Worm (Caenorhabditis elegans): ENCODE data around the gene srh-41.
A peak's percentile ranks its signal among the peaks of the same experiment; 100 is the strongest.

Gene srh-41

DNA sequence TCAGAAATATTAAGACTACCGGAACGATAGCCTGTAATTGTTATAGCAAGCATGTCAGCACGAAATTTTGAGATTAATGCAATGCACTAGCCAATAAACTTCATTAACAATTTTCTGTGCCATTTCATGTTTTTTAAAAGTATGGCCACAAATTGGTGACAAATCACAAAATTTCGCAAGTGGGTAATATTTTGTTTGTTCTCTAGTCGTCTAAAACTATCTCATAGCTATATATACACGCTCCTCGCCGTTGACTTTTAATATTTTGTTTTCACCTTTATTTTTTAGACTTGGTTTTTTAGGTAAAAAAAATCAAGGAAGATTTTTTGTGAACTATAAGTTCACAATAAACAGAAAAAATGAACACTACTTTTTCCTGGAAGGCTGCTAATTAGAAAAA is 3.7 kb upstream of the srh-41 start:
- no peak for TF ChIP-seq dao-5 (tag; optimal IDR thresholded peaks at IDR 0.05)
- no peak for TF ChIP-seq W03F9.2 (tag; optimal IDR thresholded peaks at IDR 0.05)
- no peak for TF ChIP-seq him-1 (tag; optimal IDR thresholded peaks at IDR 0.05)

DNA sequence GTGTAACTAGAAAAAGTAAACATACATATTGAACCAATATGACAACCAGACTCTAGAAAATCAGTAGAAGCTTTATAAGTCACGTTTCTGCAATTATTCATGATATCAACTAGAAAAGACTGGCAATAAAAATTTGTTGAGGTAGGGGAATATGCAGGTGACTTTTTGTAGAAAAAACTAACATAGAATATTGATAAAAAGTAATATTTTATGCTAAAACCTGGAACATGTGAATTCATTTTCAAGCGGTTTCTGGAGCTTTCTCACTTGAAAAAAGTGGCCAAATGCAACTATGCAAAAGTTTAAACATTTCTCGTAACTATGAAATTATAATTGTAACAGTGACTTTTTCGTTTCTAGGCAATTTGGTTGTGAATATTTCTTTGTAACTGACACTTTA is 1.8 kb upstream of the srh-41 start, which contains the start of gene srh-42:
TSS of gene srh-42 (minus strand) at position 101 of the 400 bp plus-strand sequence.
- no peak for TF ChIP-seq W03F9.2 (tag; optimal IDR thresholded peaks at IDR 0.05)
- no peak for TF ChIP-seq him-1 (tag; optimal IDR thresholded peaks at IDR 0.05)
- no peak for TF ChIP-seq dao-5 (tag; optimal IDR thresholded peaks at IDR 0.05)

DNA sequence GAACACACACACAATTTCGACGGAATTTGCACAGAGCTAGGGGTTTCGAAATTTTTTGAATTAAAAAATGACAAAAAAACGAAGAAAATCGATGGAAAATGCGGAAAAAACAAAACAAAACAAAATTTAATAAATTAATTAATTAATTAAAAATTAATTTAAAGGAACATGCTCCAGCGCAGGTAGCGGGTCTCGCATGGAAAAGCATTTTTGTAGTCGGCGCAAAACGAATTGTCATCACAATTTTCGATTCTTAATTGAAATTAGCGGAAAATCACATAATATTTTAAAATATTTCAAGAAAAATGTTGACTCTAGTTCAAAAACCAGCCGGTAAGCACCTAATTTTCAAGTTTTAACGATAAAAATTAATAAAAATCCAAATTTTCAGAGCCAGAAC is 10.8 kb downstream of the srh-41 start, which contains the start of gene Y54G11A.3:
TSS of gene Y54G11A.3 (plus strand) at position 213 of the 400 bp plus-strand sequence.
- TF ChIP-seq W03F9.2 (tag; optimal IDR thresholded peaks at IDR 0.05) (no peak), him-1 (tag; optimal IDR thresholded peaks at IDR 0.05) (no peak), dao-5 (tag; optimal IDR thresholded peaks at IDR 0.05) (no peak)

DNA sequence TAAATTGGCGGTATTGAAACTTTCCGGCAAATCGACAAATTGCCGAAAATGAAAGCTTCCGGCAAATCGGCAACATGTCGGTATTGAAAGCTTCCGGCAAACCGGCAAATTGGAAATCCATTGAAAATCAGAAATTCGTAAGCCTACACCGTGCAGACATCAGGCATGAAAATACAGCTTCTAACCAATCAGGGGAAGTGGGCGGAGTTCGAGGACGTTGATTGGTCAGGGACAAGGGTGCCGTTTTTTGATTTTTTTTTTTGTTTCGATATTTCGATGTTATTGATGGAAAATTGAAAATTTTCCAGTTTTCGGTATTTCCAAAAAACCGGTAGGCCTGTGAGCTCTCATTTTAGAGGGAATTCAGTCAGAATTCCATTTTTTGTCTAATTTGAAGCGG is 17.3 kb downstream of the srh-41 start:
- TF ChIP-seq dao-5 (tag; optimal IDR thresholded peaks at IDR 0.05) (no peak), W03F9.2 (tag; optimal IDR thresholded peaks at IDR 0.05) (no peak), him-1 (tag; optimal IDR thresholded peaks at IDR 0.05) (no peak)

DNA sequence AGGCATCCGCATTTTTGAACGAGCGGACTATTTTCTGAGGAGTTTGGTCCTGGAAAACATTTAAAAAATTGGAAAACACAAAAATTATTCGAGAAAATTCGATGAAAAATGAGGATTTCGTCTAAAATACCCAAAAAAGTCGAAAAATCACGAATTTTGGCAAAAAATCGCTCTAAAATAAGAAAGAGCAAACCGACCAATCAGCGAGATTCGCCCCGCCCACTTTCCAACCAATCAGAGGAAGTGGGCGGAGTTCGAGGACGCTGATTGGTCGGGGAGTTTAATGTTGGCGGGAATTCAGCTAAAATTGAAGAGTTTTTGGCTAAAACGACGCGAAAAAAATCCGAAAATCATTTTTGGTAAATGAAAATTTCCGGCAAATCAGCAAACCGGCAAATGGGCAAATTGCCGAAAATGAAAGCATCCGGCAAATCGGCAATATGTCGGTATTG is 18.0 kb downstream of the srh-41 start, which contains the start of gene Y54G11A.1:
TSS of gene Y54G11A.1 (minus strand) at position 51 of the 452 bp plus-strand sequence.
- no peak for TF ChIP-seq him-1 (tag; optimal IDR thresholded peaks at IDR 0.05)
- no peak for TF ChIP-seq W03F9.2 (tag; optimal IDR thresholded peaks at IDR 0.05)
- no peak for TF ChIP-seq dao-5 (tag; optimal IDR thresholded peaks at IDR 0.05)

DNA sequence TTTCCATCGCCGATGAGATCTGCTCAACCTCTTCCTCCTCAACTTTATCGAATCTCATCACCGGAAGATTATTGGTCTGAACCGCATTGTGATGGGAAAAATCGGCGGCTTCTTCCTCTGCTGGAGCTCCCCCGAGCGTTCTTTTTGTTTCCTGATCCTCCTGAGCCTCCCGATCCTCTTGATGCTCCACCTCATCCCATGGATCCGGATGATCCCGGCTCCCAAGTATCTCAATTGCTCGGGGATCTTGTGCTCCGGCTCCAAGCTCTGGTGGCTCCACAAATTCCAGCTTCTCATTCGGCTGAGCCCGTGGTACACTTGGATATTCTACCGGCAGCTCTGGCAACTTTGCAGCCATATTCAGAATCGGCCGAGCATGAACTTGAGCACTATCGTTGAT is 29.2 kb downstream of the srh-41 start:
- TF ChIP-seq him-1 (tag; optimal IDR thresholded peaks at IDR 0.05) (no peak), dao-5 (tag; optimal IDR thresholded peaks at IDR 0.05) (no peak), W03F9.2 (tag; optimal IDR thresholded peaks at IDR 0.05) (no peak)

DNA sequence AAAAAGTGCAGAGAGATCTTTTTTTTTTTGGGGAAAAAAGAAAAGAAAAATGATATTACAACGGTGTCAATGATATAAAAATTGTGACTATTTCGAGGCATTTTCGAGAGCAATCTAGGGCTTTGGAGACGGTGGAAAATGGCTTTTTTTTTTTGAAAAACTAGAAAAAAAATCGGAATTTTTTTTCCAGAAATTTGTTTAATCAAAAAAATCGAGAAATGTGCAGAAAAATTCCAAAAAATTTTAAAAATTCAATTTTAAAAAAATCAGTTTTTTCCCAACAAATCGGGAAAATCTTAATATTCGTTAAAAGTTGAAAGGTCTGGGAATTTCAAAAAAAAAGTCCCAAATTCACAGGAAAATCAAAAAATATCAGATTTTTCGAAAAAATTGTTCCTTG is 30.4 kb downstream of the srh-41 start, which contains the start of gene Y54G11A.19:
TSS of gene Y54G11A.19 (minus strand) at position 101 of the 400 bp plus-strand sequence.
- TF ChIP-seq dao-5 (tag; optimal IDR thresholded peaks at IDR 0.05) = no peak
- no peak for TF ChIP-seq him-1 (tag; optimal IDR thresholded peaks at IDR 0.05)
- no peak for TF ChIP-seq W03F9.2 (tag; optimal IDR thresholded peaks at IDR 0.05)

DNA sequence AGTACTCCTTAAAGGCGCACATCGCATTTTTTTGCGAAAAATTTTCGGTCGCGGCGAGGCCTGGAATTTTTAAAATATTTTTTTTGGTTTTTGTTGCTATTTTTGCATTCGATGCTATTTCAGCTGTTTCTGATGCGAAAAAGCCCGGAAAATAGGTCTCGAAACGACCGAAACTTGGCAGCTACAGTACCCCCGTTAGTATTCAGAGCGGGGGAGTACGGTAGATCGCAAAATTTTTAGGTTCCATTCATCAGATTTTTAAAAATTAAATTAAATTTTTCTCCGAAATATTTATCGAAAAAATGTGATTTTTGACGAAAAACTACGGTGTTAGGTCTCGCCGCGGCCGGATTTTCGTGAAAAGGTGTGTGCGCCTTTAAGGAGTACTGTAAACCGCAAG is 31.3 kb downstream of the srh-41 start:
- TF ChIP-seq dao-5 (tag; optimal IDR thresholded peaks at IDR 0.05) = no peak
- TF ChIP-seq W03F9.2 (tag; optimal IDR thresholded peaks at IDR 0.05) = no peak
- no peak for TF ChIP-seq him-1 (tag; optimal IDR thresholded peaks at IDR 0.05)

DNA sequence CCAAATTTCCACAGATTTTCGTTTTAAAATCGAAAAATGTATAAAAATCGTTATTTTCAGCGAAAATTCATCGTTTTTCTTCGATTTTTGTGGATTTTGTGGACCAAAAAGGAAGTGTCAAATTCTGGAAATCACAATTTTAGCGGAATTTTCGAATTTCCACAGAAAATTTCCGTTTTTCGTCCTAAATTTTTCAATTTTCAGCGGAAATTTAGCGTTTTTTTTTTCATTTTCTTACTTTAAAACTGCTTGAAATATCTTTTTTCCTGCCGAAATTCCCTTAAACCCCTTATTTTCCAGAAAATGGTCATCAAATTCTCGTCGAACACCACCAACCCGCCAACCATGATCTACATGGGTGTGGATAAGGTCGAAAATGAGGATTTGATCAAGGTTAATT is 35.1 kb downstream of the srh-41 start, which contains the start of gene Y54G11A.2:
TSS of gene Y54G11A.2 (plus strand) at position 301 of the 400 bp plus-strand sequence.
- TF ChIP-seq dao-5 (tag; optimal IDR thresholded peaks at IDR 0.05) (no peak), him-1 (tag; optimal IDR thresholded peaks at IDR 0.05) (no peak), W03F9.2 (tag; optimal IDR thresholded peaks at IDR 0.05) (no peak)

DNA sequence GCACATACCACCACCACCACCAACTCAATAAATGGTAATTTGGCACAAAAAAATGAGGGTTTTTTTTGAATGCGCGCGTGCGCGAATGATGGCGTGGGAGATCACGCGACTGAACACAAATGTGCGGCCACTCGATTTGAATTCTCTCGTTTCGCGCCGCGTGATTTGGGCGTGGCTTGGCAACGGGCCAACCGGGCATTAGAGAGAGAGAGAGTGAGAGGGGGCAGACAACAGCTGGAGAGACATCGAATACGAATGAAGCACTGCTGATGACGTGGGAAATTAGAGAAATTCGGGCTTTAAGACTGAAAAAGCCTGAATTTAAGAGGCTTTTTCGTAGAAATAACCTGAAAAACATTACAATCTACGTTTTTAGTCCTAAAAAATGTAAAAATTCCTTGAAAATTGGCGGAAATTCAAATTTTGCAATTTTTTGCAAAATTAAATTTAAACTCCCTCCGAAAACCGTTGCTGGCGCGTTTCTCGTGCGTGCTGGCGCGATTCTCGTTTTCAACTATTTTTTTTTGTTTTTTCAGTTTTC is 35.7 kb downstream of the srh-41 start:
- TF ChIP-seq him-1 (tag; optimal IDR thresholded peaks at IDR 0.05) = peak; percentile 87
- peak; percentile 42 for TF ChIP-seq dao-5 (tag; optimal IDR thresholded peaks at IDR 0.05)
- TF ChIP-seq W03F9.2 (tag; optimal IDR thresholded peaks at IDR 0.05) = no peak

DNA sequence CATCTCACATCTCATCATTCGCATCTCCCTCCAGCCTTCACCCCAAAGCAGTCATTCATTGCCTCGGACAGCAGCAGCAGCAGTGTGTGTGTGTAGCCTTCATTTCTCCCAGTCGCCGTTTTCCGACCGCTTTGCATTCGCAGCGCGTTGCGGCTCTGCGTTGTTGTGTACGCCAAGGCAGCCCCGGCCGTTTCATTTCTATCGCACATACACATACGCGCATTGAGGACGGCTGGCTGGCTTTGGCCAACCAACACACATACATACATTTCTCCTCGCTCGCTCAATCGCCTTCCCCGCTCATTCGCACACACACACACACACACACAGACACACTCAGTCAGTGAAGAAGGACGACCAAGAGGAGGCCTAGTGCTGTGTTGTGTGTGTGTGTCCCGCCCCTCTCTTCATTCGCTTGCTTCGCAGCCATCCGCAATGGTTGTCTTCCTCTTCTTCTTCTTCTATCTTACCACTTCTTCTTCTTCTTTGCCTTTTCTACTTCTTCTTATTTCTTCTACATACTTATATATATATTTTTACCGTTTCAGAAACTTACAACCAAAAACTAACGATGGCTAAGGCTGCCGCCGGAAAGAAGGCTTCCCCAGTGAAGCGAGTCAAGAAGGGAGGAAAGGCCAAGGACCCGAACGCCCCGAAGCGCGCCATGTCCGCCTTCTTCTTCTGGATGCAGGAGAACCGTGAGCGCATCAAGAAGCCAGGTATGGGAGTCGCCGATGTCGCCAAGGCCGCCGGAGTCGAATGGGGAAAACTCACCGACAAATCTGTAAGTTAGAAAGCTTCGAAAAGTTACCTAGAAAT is 36.8 kb downstream of the srh-41 start, which contains the start of gene hmg-1.1:
TSS of gene hmg-1.1 (plus strand) at position 549 of the 819 bp plus-strand sequence.
- TF ChIP-seq him-1 (tag; optimal IDR thresholded peaks at IDR 0.05) = peak; percentile 34
- TF ChIP-seq dao-5 (tag; optimal IDR thresholded peaks at IDR 0.05) = peak; percentile 3
- peak; percentile 6 for TF ChIP-seq W03F9.2 (tag; optimal IDR thresholded peaks at IDR 0.05)

DNA sequence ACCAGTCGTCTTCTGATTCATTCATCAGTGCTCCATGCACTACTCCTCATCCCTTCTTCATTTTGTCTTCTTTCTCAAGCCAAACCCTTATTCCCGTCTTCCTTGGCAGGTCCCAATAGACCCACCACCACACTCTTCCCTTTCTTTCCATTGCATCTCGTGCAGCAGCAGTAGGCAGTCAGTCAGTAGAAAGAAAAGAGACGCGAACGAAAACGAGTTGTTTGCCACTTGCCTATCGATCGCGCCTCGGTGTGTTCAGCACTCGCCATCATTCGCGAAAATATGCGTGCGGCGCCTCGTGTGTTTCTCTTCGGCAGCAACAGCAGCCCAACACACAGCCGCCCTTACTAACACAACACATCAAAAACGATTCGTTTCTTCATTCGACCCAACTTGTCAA is 37.7 kb downstream of the srh-41 start:
- TF ChIP-seq dao-5 (tag; optimal IDR thresholded peaks at IDR 0.05) (no peak), him-1 (tag; optimal IDR thresholded peaks at IDR 0.05) (no peak), W03F9.2 (tag; optimal IDR thresholded peaks at IDR 0.05) (peak; percentile 10)

DNA sequence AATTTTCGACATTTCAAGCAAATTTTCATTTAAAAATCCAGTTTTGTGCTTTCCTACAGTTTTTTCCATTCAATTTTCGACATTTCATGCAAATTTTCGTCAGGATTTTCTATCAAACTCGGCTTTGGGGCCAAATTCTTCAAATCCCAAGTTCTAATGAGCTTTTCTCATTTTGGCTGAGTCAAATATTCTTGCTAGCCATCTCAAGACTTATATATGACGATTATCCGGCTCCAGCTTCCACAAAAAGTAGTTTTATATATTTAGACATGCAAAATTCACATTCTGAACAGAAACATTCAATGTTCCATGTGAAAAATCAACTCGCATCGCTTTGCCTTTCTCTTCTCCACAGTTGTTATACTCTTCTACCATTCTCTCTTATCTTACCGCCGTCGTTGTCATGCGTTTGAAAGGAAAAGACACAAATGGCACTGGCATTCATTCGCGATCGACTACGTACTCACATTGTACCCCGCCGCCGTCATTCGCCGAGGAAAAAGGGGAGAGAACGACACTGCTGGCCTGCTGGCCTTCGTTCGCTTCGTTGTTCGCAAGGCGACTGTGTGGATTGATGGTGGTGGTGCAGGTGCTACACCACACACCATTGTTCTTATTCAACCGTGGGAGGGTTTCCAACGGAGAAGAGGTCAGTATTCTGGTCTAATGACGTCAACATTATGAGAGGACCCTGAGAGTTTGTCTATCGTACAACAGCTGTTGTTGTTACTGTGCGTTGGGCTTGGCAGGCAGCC is 39.3 kb downstream of the srh-41 start:
- TF ChIP-seq dao-5 (tag; optimal IDR thresholded peaks at IDR 0.05) = no peak
- TF ChIP-seq him-1 (tag; optimal IDR thresholded peaks at IDR 0.05) = no peak
- no peak for TF ChIP-seq W03F9.2 (tag; optimal IDR thresholded peaks at IDR 0.05)

All from whole organism, L4/young adult.